Fruit fly (Drosophila melanogaster): ENCODE results near the gene CG9135.

Gene CG9135

DNA sequence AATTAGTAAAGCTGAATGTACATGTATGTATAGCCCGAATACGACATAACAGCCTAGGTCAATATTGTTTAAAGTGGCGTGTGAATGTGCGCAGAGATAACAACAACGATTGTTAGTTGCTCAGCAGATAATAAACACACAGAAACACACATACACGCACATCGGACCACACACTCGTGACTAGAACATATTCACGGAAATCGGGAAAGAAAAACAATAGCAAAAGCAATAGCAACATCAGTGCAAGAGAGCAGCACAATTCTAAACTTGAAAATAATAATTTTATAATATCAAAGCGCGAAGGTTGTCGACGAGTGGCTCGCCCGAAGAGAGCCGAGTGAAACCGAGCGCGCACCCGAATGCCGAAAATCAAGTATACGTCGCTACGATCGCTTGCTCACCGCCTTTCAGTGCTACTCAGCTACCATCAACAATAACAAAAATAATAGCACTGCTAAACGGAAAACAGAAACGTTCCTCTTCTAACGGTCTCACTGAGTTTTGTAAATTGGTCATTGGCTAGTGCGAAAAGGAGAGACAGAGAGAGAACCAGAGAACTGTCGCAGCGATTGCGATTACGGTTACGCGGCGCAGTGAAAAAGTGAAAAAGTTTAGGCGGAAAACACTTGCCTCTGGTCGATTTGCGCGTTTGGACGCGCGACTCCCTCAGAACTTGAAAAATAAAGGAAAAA lies 32.5 kb downstream of the CG9135 start (continued):
- TF ChIP-seq dan (GFP tag; IDR thresholded peaks at IDR 0.05) (no peak), CG6791 (GFP tag; IDR thresholded peaks at IDR 0.05; ENCODE audit: partially characterized antibody) (0 out of 3 replicates have a peak, but pooled peaks have one; percentile 13), CG34376 (GFP tag; optimal IDR thresholded peaks at IDR 0.05) (peak; percentile 95), abd-A (tag; optimal IDR thresholded peaks at IDR 0.05) (peak; percentile 66), CG9932 (GFP tag; IDR thresholded peaks at IDR 0.05) (0 out of 2 replicates have a peak, but pooled peaks have one; percentile 7), ftz-f1 (GFP tag; optimal IDR thresholded peaks at IDR 0.05) (peak; percentile 96), Bdp1 (GFP tag; optimal IDR thresholded peaks at IDR 0.05) (peak; percentile 8), chif (GFP tag; optimal IDR thresholded peaks at IDR 0.05) (no peak), Atf-2 (GFP tag; optimal IDR thresholded peaks at IDR 0.05) (no peak), kni (GFP tag; optimal IDR thresholded peaks at IDR 0.05) (peak; percentile 37), Eip74EF (GFP tag; optimal IDR thresholded peaks at IDR 0.05) (peak in 1 of 2 experiments; percentile 88), Ravus (GFP tag; IDR thresholded peaks at IDR 0.05) (no peak), Mes4 (GFP tag; optimal IDR thresholded peaks at IDR 0.05) (no peak), Pdp1 (GFP tag; optimal IDR thresholded peaks at IDR 0.05) (peak in 1 of 2 experiments; percentile 70), aop (GFP tag; IDR thresholded peaks at IDR 0.05) (no peak), Fer3 (tag; optimal IDR thresholded peaks at IDR 0.05) (peak; percentile 45), CG18599 (GFP tag; optimal IDR thresholded peaks at IDR 0.05) (peak; percentile 25), eve (GFP tag; optimal IDR thresholded peaks at IDR 0.05) (peak in 1 of 2 experiments; percentile 88), CG12071 (GFP tag; optimal IDR thresholded peaks at IDR 0.05) (peak; percentile 55), corto (GFP tag; optimal IDR thresholded peaks at IDR 0.05) (peak; percentile 58), HmgZ (tag; optimal IDR thresholded peaks at IDR 0.05) (peak; percentile 41), sd (tag; optimal IDR thresholded peaks at IDR 0.05) (peak; percentile 80), CG32767 (GFP tag; IDR thresholded peaks at IDR 0.05) (0 out of 2 replicates have a peak, but pooled peaks have one; percentile 22), da (GFP tag; optimal IDR thresholded peaks at IDR 0.05) (no peak), CG13287 (GFP tag; IDR thresholded peaks at IDR 0.05; ENCODE audit: partially characterized antibody) (0 out of 2 replicates have a peak, but pooled peaks have one; percentile 26)

DNA sequence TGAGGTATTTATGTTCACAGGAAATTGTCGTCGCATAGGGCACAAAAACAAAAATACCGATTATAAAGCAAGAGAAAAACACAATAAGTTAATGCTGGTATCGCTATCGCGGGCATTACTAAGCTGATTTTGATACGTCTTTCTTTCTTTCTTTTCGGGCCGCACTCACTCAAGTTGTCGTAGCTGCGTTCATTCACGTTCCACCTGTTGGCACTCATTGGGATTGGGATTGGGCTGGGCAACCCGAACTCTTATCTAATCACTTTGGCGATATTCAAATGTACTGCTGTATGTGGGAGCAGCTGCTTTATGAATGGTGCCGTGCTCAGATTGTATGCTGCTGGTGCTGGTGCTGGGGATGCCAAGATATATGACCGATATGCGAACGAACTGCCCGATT lies 34.1 kb downstream of the CG9135 start:
- TF ChIP-seq D (optimal IDR thresholded peaks at IDR 0.05) (no peak), D (GFP tag; optimal IDR thresholded peaks at IDR 0.05) (no peak), Bdp1 (GFP tag; optimal IDR thresholded peaks at IDR 0.05) (no peak), Dbx (GFP tag; IDR thresholded peaks at IDR 0.05) (no peak), otp (GFP tag; IDR thresholded peaks at IDR 0.05) (no peak), Adf1 (GFP tag; IDR thresholded peaks at IDR 0.05) (peak; percentile 26; the same call in 1 of the 2 replicates), Stat92E (GFP tag; optimal IDR thresholded peaks at IDR 0.05) (no peak), ssp (GFP tag; IDR thresholded peaks at IDR 0.05) (no peak), Oli (tag; optimal IDR thresholded peaks at IDR 0.05) (no peak), CG4617 (GFP tag; optimal IDR thresholded peaks at IDR 0.05; ENCODE audit: borderline replicate concordance) (no peak), Nf-YB (GFP tag; optimal IDR thresholded peaks at IDR 0.05) (no peak), CG7839 (tag; optimal IDR thresholded peaks at IDR 0.05) (no peak), MTF-1 (GFP tag; optimal IDR thresholded peaks at IDR 0.05; ENCODE audit: borderline replicate concordance) (peak; percentile 38), CG34376 (GFP tag; optimal IDR thresholded peaks at IDR 0.05) (peak; percentile 63), CG6175 (GFP tag; IDR thresholded peaks at IDR 0.05) (0 out of 3 replicates have a peak, but pooled peaks have one; percentile 15), Deaf1 (tag; optimal IDR thresholded peaks at IDR 0.05) (peak; percentile 17), sug (tag; optimal IDR thresholded peaks at IDR 0.05) (peak; percentile 63), CG6813 (GFP tag; optimal IDR thresholded peaks at IDR 0.05) (no peak), sd (tag; optimal IDR thresholded peaks at IDR 0.05) (peak; percentile 53), CG18599 (GFP tag; optimal IDR thresholded peaks at IDR 0.05) (peak; percentile 19), Med (GFP tag) (peak; percentile 63), amos (GFP tag; IDR thresholded peaks at IDR 0.05; ENCODE audit: partially characterized antibody) (no peak), tin (GFP tag; optimal IDR thresholded peaks at IDR 0.05) (no peak), CG10543 (GFP tag; optimal IDR thresholded peaks at IDR 0.05) (peak; percentile 9), chinmo (GFP tag; IDR thresholded peaks at IDR 0.05; ENCODE audit: partially characterized antibody) (no peak), pfk (GFP tag; optimal IDR thresholded peaks at IDR 0.05) (no peak), da (GFP tag; optimal IDR thresholded peaks at IDR 0.05) (no peak)
